Fruit fly (Drosophila melanogaster) whole organism, embryonic: ENCODE measurements around the gene CG31974.

ENCODE experiments used
- Atf3 ChIP-seq: fragments of 200-800 bp; sonication (Bioruptor generic); optimal IDR thresholded peaks from 3 replicates; lab custom pipeline; 2016; ENCODE audit warnings: missing biosample characterization, missing genetic modification characterization
- Bgb ChIP-seq: fragments of 200-800 bp; sonication (Bioruptor generic); IDR thresholded peaks from 2 replicates; pipeline ENCODE4 v1.3.6; 2022; ENCODE audit warnings: missing biosample characterization, missing genetic modification characterization; ENCODE audit not compliant: partially characterized antibody
- CG10431 ChIP-seq: fragments of 200-800 bp; sonication (Bioruptor generic); optimal IDR thresholded peaks from 3 replicates; lab custom pipeline; 2018; ENCODE audit warnings: missing biosample characterization, mild to moderate bottlenecking, missing genetic modification characterization
- CG11093 ChIP-seq: fragments of 200-800 bp; sonication (Bioruptor generic); IDR thresholded peaks from 3 replicates; pipeline ENCODE4 v1.3.6; 2022; ENCODE audit warnings: missing biosample characterization, missing genetic modification characterization
- CG13296 ChIP-seq: fragments of 200-800 bp; sonication (Bioruptor generic); optimal IDR thresholded peaks from 3 replicates; lab custom pipeline; 2018; ENCODE audit warnings: missing biosample characterization, mild to moderate bottlenecking, missing genetic modification characterization
- CG13894 ChIP-seq: fragments of 200-800 bp; sonication (Bioruptor generic); optimal IDR thresholded peaks from 3 replicates; lab custom pipeline; 2018; ENCODE audit warnings: missing biosample characterization, mild to moderate bottlenecking, missing genetic modification characterization, moderate library complexity
- CG17912 ChIP-seq: fragments of 200-800 bp; sonication (Bioruptor generic); optimal IDR thresholded peaks from 2 replicates; lab custom pipeline; 2018; ENCODE audit warnings: missing biosample characterization, mild to moderate bottlenecking, missing genetic modification characterization
- CG2199 ChIP-seq: fragments of 200-800 bp; sonication (Bioruptor generic); IDR thresholded peaks from 3 replicates; pipeline ENCODE4 v1.3.6; 2022; ENCODE audit warnings: missing biosample characterization, missing genetic modification characterization
- CG4328 ChIP-seq: fragments of 200-800 bp; sonication (Bioruptor generic); optimal IDR thresholded peaks from 3 replicates; lab custom pipeline; 2017; ENCODE audit warnings: missing biosample characterization, missing genetic modification reagents, missing genetic modification characterization
- CG4854 ChIP-seq: fragments of 200-800 bp; sonication (Bioruptor generic); optimal IDR thresholded peaks from 2 replicates; lab custom pipeline; 2016; ENCODE audit warnings: missing biosample characterization, missing genetic modification characterization, inconsistent platforms
- CG7357 ChIP-seq: fragments of 200-800 bp; sonication (Bioruptor generic); IDR thresholded peaks from 3 replicates; pipeline ENCODE4 v1.3.6; 2022; ENCODE audit warnings: missing biosample characterization, missing genetic modification characterization
- CG9609 ChIP-seq: fragments of 200-800 bp; sonication (Bioruptor generic); optimal IDR thresholded peaks from 3 replicates; lab custom pipeline; 2016; ENCODE audit warnings: missing biosample characterization, missing genetic modification characterization
- Doc2 ChIP-seq: fragments of 200-800 bp; sonication (Bioruptor generic); IDR thresholded peaks from 2 replicates; pipeline ENCODE4 v1.3.6; 2022; ENCODE audit warnings: missing biosample characterization, missing genetic modification characterization
- Drgx ChIP-seq: fragments of 200-800 bp; sonication (Bioruptor generic); IDR thresholded peaks from 2 replicates; pipeline ENCODE4 v1.3.6; 2022; ENCODE audit warnings: missing biosample characterization, missing genetic modification characterization
- Eip74EF ChIP-seq, 2 experiments: fragments of 200-800 bp in 1 of 2; fragments of >200 bp in 1 of 2; sonication (Bioruptor generic) in 1 of 2; optimal IDR thresholded peaks; 2 replicates each; lab custom pipeline; 2017 to 2019; ENCODE audit warnings: missing biosample characterization in 2 of 2, missing genetic modification characterization in 2 of 2, mild to moderate bottlenecking in 1 of 2, moderate library complexity in 1 of 2
- Hr51 ChIP-seq, 2 experiments: fragments of 200-800 bp; sonication (Bioruptor generic); optimal IDR thresholded peaks; 2 replicates in 1 of 2; 3 replicates in 1 of 2; lab custom pipeline; 2016 to 2018; ENCODE audit warnings: missing biosample characterization in 2 of 2, missing genetic modification characterization in 2 of 2, mild to moderate bottlenecking in 1 of 2, moderate library complexity in 1 of 2
- Lpt ChIP-seq: fragments of >200 bp; optimal IDR thresholded peaks from 2 replicates; lab custom pipeline; 2018; ENCODE audit warnings: missing biosample characterization, missing genetic modification characterization
- NK7.1 ChIP-seq: fragments of 200-800 bp; sonication (Bioruptor generic); optimal IDR thresholded peaks from 3 replicates; lab custom pipeline; 2016; ENCODE audit warnings: missing biosample characterization, missing genetic modification characterization
- NfI ChIP-seq: fragments of 200-800 bp; sonication (Bioruptor generic); optimal IDR thresholded peaks from 3 replicates; lab custom pipeline; 2018; ENCODE audit warnings: missing biosample characterization, mild to moderate bottlenecking, missing genetic modification characterization, moderate library complexity
- Opbp ChIP-seq: fragments of 200-800 bp; sonication (Bioruptor generic); IDR thresholded peaks from 3 replicates; pipeline ENCODE4 v1.3.6; 2022; ENCODE audit warnings: missing biosample characterization, missing genetic modification characterization; ENCODE audit not compliant: partially characterized antibody
- Sin3A ChIP-seq: fragments of >200 bp; optimal IDR thresholded peaks from 2 replicates; lab custom pipeline; 2018
- Stat92E ChIP-seq, 3 experiments: fragments of >200 bp in 2 of 3; fragments of 200-800 bp in 1 of 3; sonication (Bioruptor generic) in 1 of 3; optimal IDR thresholded peaks; 2 replicates each; lab custom pipeline; 2017 to 2019; ENCODE audit warnings: missing biosample characterization in 3 of 3, missing genetic modification characterization in 3 of 3, mild to moderate bottlenecking in 1 of 3, moderate library complexity in 1 of 3
- bab2 ChIP-seq: fragments of 200-800 bp; sonication (Bioruptor generic); optimal IDR thresholded peaks from 2 replicates; lab custom pipeline; 2016; ENCODE audit warnings: missing biosample characterization, missing genetic modification characterization
- chif ChIP-seq, 2 experiments: fragments of 200-800 bp; sonication (Bioruptor generic); optimal IDR thresholded peaks; 3 replicates each; lab custom pipeline; 2016; ENCODE audit warnings: missing biosample characterization in 2 of 2, missing genetic modification characterization in 2 of 2
- crol ChIP-seq: fragments of 200-800 bp; sonication (Bioruptor generic); IDR thresholded peaks from 2 replicates; pipeline ENCODE4 v1.3.6; 2022; ENCODE audit warnings: missing biosample characterization, missing genetic modification characterization
- dati ChIP-seq: fragments of 200-800 bp; sonication (Bioruptor generic); IDR thresholded peaks from 2 replicates; pipeline ENCODE4 v1.3.6; 2022; ENCODE audit warnings: missing biosample characterization, missing genetic modification characterization
- disco-r ChIP-seq: fragments of 200-800 bp; sonication (Bioruptor generic); optimal IDR thresholded peaks from 2 replicates; lab custom pipeline; 2016; ENCODE audit warnings: missing biosample characterization, missing genetic modification characterization
- dm ChIP-seq: fragments of 200-800 bp; sonication (Bioruptor generic); optimal IDR thresholded peaks from 3 replicates; lab custom pipeline; 2016; ENCODE audit warnings: missing biosample characterization, missing genetic modification characterization
- dmrt99B ChIP-seq: fragments of 200-800 bp; sonication (Bioruptor generic); optimal IDR thresholded peaks from 2 replicates; lab custom pipeline; 2018; ENCODE audit warnings: missing biosample characterization, mild to moderate bottlenecking, missing genetic modification characterization, moderate library complexity
- ems ChIP-seq: fragments of 200-800 bp; sonication (Bioruptor generic); optimal IDR thresholded peaks from 3 replicates; lab custom pipeline; 2016; ENCODE audit warnings: missing biosample characterization, missing genetic modification characterization
- eyg ChIP-seq: fragments of 200-800 bp; sonication (Bioruptor generic); optimal IDR thresholded peaks from 3 replicates; lab custom pipeline; 2016; ENCODE audit warnings: missing biosample characterization, missing genetic modification characterization
- gro ChIP-seq: fragments of 200-800 bp; sonication (Bioruptor generic); optimal IDR thresholded peaks from 2 replicates; lab custom pipeline; 2016; ENCODE audit warnings: missing biosample characterization, missing genetic modification characterization
- hth ChIP-seq: fragments of >200 bp; optimal IDR thresholded peaks from 2 replicates; lab custom pipeline; 2017; ENCODE audit warnings: inconsistent platforms
- nom ChIP-seq: fragments of 200-800 bp; sonication (Bioruptor generic); optimal IDR thresholded peaks from 2 replicates; lab custom pipeline; 2017; ENCODE audit warnings: missing biosample characterization, missing genetic modification characterization, mild to moderate bottlenecking, moderate library complexity, missing genetic modification reagents
- org-1 ChIP-seq: fragments of 200-800 bp; sonication (Bioruptor generic); optimal IDR thresholded peaks from 2 replicates; lab custom pipeline; 2017; ENCODE audit warnings: missing biosample characterization, missing genetic modification characterization
- peb ChIP-seq: fragments of 200-800 bp; sonication (Bioruptor generic); IDR thresholded peaks from 2 replicates; pipeline ENCODE4 v1.3.6; 2022; ENCODE audit warnings: missing biosample characterization, missing genetic modification characterization
- pfk ChIP-seq: fragments of 200-800 bp; sonication (Bioruptor generic); optimal IDR thresholded peaks from 2 replicates; lab custom pipeline; 2018; ENCODE audit warnings: missing biosample characterization, mild to moderate bottlenecking, missing genetic modification characterization, moderate library complexity
- phol ChIP-seq: fragments of 200-800 bp; sonication (Bioruptor generic); optimal IDR thresholded peaks from 3 replicates; lab custom pipeline; 2018; ENCODE audit warnings: missing biosample characterization, mild to moderate bottlenecking, missing genetic modification characterization, moderate library complexity
- pum ChIP-seq: fragments of 200-800 bp; sonication (Bioruptor generic); optimal IDR thresholded peaks from 2 replicates; lab custom pipeline; 2016; ENCODE audit warnings: missing biosample characterization, missing genetic modification characterization
- schlank ChIP-seq: fragments of 200-800 bp; sonication (Bioruptor generic); optimal IDR thresholded peaks from 2 replicates; lab custom pipeline; 2018; ENCODE audit warnings: missing biosample characterization, mild to moderate bottlenecking, missing genetic modification characterization
- sens ChIP-seq: fragments of 200-800 bp; sonication (Bioruptor generic); peaks from one replicate; lab custom pipeline; 2016; ENCODE audit warnings: missing biosample characterization, missing genetic modification characterization
- sim ChIP-seq: fragments of 200-800 bp; sonication (Bioruptor generic); IDR thresholded peaks from 2 replicates; pipeline ENCODE4 v1.3.6; 2022; ENCODE audit warnings: missing biosample characterization, missing genetic modification characterization
- slou ChIP-seq: fragments of 200-800 bp; sonication (Bioruptor generic); optimal IDR thresholded peaks from 3 replicates; lab custom pipeline; 2016; ENCODE audit warnings: missing biosample characterization, missing genetic modification characterization
- slp2 ChIP-seq: fragments of 200-800 bp; sonication (Bioruptor generic); optimal IDR thresholded peaks from 2 replicates; lab custom pipeline; 2016; ENCODE audit warnings: missing biosample characterization, missing genetic modification characterization
- sob ChIP-seq: fragments of 200-800 bp; sonication (Bioruptor generic); IDR thresholded peaks from 2 replicates; pipeline ENCODE4 v1.3.6; 2022; ENCODE audit warnings: missing biosample characterization, missing genetic modification characterization
- ssp ChIP-seq: fragments of 200-800 bp; sonication (Bioruptor generic); IDR thresholded peaks from 2 replicates; pipeline ENCODE4 v1.3.6; 2022; ENCODE audit warnings: missing biosample characterization, missing genetic modification characterization
- sug ChIP-seq: fragments of 200-800 bp; optimal IDR thresholded peaks from 2 replicates; lab custom pipeline; 2019; ENCODE audit warnings: missing biosample characterization, mild to moderate bottlenecking, missing genetic modification characterization, moderate library complexity
- tap ChIP-seq: fragments of 200-800 bp; optimal IDR thresholded peaks from 3 replicates; lab custom pipeline; 2019; ENCODE audit warnings: missing biosample characterization, mild to moderate bottlenecking, missing genetic modification characterization, moderate library complexity
- z ChIP-seq: fragments of 200-800 bp; sonication (Bioruptor generic); IDR thresholded peaks from 3 replicates; pipeline ENCODE4 v1.3.6; 2022; ENCODE audit warnings: missing biosample characterization, missing genetic modification characterization

The CG31974 gene

dm6 chr2L:166115-167069, 23.5 kb upstream of the CG31974 start (continued):
- TF ChIP-seq CG2199 (GFP tag; lab: Robert Waterston, UW), result no peak
- TF ChIP-seq schlank (tag; lab: Kevin White, UChicago), result peak; percentile 87
- peak; percentile 72 for TF ChIP-seq gro (GFP tag; lab: Kevin White, UChicago)
- peak; percentile 41 for TF ChIP-seq disco-r (GFP tag; lab: Kevin White, UChicago)
- peak; percentile 70 for TF ChIP-seq dmrt99B
- peak; percentile 62 for TF ChIP-seq bab2 (GFP tag; lab: Kevin White, UChicago)
- no peak for TF ChIP-seq sob (GFP tag; lab: Robert Waterston, UW)
- TF ChIP-seq Doc2 (GFP tag; lab: Robert Waterston, UW), result no peak
- TF ChIP-seq pfk (GFP tag; lab: Kevin White, UChicago), result peak; percentile 75
- no peak for TF ChIP-seq slp2
- no peak; the same call in 2 of the 3 replicates for TF ChIP-seq CG11093
- peak; percentile 96 for TF ChIP-seq CG13296 (GFP tag; lab: Kevin White, UChicago)
- TF ChIP-seq Eip74EF (GFP tag; optimal IDR thresholded peaks at IDR 0.05; lab: Kevin White, UChicago), result peak in 1 of 2 experiments; percentile 61
- TF ChIP-seq Lpt (GFP tag; lab: Kevin White, UChicago), result peak; percentile 27
- TF ChIP-seq Sin3A (lab: Kevin White, UChicago), result no peak
- peak; percentile 59 for TF ChIP-seq CG10431
- peak; percentile 27 for TF ChIP-seq Atf3
- no peak for TF ChIP-seq Opbp (GFP tag; lab: Robert Waterston, UW)
- no peak for TF ChIP-seq CG7357 (GFP tag; lab: Robert Waterston, UW)
- TF ChIP-seq CG4328 (GFP tag; lab: Kevin White, UChicago), result peak; percentile 90
- TF ChIP-seq phol (tag; lab: Kevin White, UChicago), result no peak
- TF ChIP-seq Hr51 (GFP tag; optimal IDR thresholded peaks at IDR 0.05; lab: Kevin White, UChicago), result peak; percentile 58 to 63
- TF ChIP-seq Stat92E (GFP tag; optimal IDR thresholded peaks at IDR 0.05; lab: Kevin White, UChicago), result peak in 2 of 3 experiments; percentile 38 to 76
- TF ChIP-seq pum (GFP tag; lab: Kevin White, UChicago), result peak; percentile 21
- peak; percentile 41 for TF ChIP-seq tap (tag; lab: Kevin White, UChicago)
- TF ChIP-seq CG9609, result no peak
- TF ChIP-seq peb (GFP tag; lab: Robert Waterston, UW), result no peak
- peak; percentile 23 for TF ChIP-seq slou (GFP tag; lab: Kevin White, UChicago)
- TF ChIP-seq CG4854 (GFP tag; lab: Kevin White, UChicago), result peak; percentile 56
- TF ChIP-seq Bgb (GFP tag; lab: Robert Waterston, UW), result no peak
- TF ChIP-seq sens (GFP tag; lab: Kevin White, UChicago), result peak; percentile 85
- TF ChIP-seq ssp (GFP tag; lab: Robert Waterston, UW), result no peak
- peak; percentile 58 for TF ChIP-seq ems (GFP tag; lab: Kevin White, UChicago)
- TF ChIP-seq NfI (GFP tag; lab: Kevin White, UChicago), result peak; percentile 68
- TF ChIP-seq eyg (GFP tag; lab: Kevin White, UChicago), result peak; percentile 74
- no peak for TF ChIP-seq hth (lab: Kevin White, UChicago)
- peak in 1 of 2 experiments; percentile 50 for TF ChIP-seq chif (GFP tag; optimal IDR thresholded peaks at IDR 0.05; lab: Kevin White, UChicago)
- TF ChIP-seq nom, result peak; percentile 98
- peak; percentile 85 for TF ChIP-seq CG17912 (GFP tag; lab: Kevin White, UChicago)
- no peak for TF ChIP-seq sim (GFP tag; lab: Robert Waterston, UW)
- TF ChIP-seq dati, result no peak
- peak; percentile 57 for TF ChIP-seq NK7.1
- TF ChIP-seq Drgx (GFP tag; lab: Robert Waterston, UW), result no peak
- peak; percentile 90 for TF ChIP-seq CG13894 (tag; lab: Kevin White, UChicago)
- TF ChIP-seq dm (GFP tag; lab: Kevin White, UChicago), result peak; percentile 30
- TF ChIP-seq sug (tag; lab: Kevin White, UChicago), result peak; percentile 85
- no peak for TF ChIP-seq z
- TF ChIP-seq crol (GFP tag; lab: Robert Waterston, UW), result no peak
- peak; percentile 81 for TF ChIP-seq org-1
